Worm (Caenorhabditis elegans): ENCODE results near the gene T12D8.10.

The T12D8.10 gene

DNA sequence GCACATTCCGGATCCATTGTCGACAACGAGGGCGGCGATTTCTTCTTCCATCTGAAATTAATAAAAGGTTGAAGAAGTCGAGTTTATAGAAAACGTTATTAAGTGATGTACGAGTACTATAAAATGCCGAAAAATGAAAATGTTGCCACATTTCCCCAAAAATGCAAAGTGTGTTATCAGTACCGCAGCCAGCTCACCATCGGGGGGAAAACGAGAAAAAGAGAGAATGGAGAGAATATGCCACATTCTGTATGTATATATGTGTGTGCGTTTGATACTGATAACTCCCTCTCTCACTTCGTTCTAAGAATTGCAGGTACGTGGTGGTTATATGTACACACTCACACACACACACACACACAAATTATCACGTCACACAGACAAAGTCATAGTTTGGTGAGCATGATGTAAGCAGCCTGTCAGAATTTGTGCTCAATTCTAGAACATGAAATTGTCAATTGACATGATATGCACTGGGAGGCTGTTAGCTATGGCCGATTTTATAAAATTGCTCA is 36.1 kb downstream of the T12D8.10 start, which contains the start of gene act-5:
Gene act-5, minus strand, starts transcription at position 51 of the 515 bp plus-strand sequence.
- TF ChIP-seq Y56A3A.18 (GFP tag; IDR thresholded peaks at IDR 0.05), result no peak
- TF ChIP-seq attf-3 (GFP tag; conservative IDR thresholded peaks at IDR 0.05), result no peak
- peak; percentile 17 for TF ChIP-seq unc-62 (GFP tag; optimal IDR thresholded peaks at IDR 0.05)
- peak; percentile 4 for TF ChIP-seq ztf-22 (GFP tag; optimal IDR thresholded peaks at IDR 0.05)
- peak; percentile 11 to 82 for TF ChIP-seq let-607 (tag; optimal IDR thresholded peaks at IDR 0.05)
- TF ChIP-seq sdz-38 (tag; optimal IDR thresholded peaks at IDR 0.05), result no peak
- TF ChIP-seq nhr-80 (tag; optimal IDR thresholded peaks at IDR 0.05), result peak; percentile 87
- peak; percentile 53 for TF ChIP-seq ets-4 (GFP tag; optimal IDR thresholded peaks at IDR 0.05)
- no peak for TF ChIP-seq cebp-1 (GFP tag; IDR thresholded peaks at IDR 0.05)
- TF ChIP-seq cebp-1 (tag; optimal IDR thresholded peaks at IDR 0.05), result peak; percentile 5
- peak; percentile 77 for TF ChIP-seq atf-7 (tag; optimal IDR thresholded peaks at IDR 0.05)
- peak; percentile 24 for TF ChIP-seq madf-10 (tag; optimal IDR thresholded peaks at IDR 0.05)
- peak; percentile 38 for TF ChIP-seq F23B12.7 (tag; optimal IDR thresholded peaks at IDR 0.05; ENCODE audit: insufficient read depth)
- peak; percentile 35 for TF ChIP-seq tbp1 (GFP tag; optimal IDR thresholded peaks at IDR 0.05)
- TF ChIP-seq dox-1 (GFP tag; IDR thresholded peaks at IDR 0.05), result 0 out of 2 replicates have a peak, but pooled peaks have one; percentile 9

- no peak for TF ChIP-seq ccch-3 (GFP tag; optimal IDR thresholded peaks at IDR 0.05)
- no peak for TF ChIP-seq Y95B8A.8 (GFP tag; IDR thresholded peaks at IDR 0.05)
- TF ChIP-seq atf-7 (tag; optimal IDR thresholded peaks at IDR 0.05), result no peak
- no peak for TF ChIP-seq unc-130 (GFP tag; optimal IDR thresholded peaks at IDR 0.05)
- no peak for TF ChIP-seq madf-10 (tag; optimal IDR thresholded peaks at IDR 0.05)
- no peak for TF ChIP-seq ceh-100 (GFP tag; IDR thresholded peaks at IDR 0.05)
- no peak for TF ChIP-seq die-1 (tag; optimal IDR thresholded peaks at IDR 0.05)
- TF ChIP-seq tbx-9 (tag; optimal IDR thresholded peaks at IDR 0.05; ENCODE audit: borderline replicate concordance), result no peak
- TF ChIP-seq madf-3 (GFP tag; IDR thresholded peaks at IDR 0.05), result no peak
- 0 out of 2 replicates have a peak, but pooled peaks have one; percentile 36 for TF ChIP-seq cebp-2 (GFP tag; IDR thresholded peaks at IDR 0.05)
- TF ChIP-seq hmg-1.2 (GFP tag; IDR thresholded peaks at IDR 0.05), result no peak
- no peak for TF ChIP-seq F57C9.4 (tag; optimal IDR thresholded peaks at IDR 0.05)
- no peak for TF ChIP-seq ztf-6 (GFP tag; IDR thresholded peaks at IDR 0.05)
- peak; percentile 64; the same call in 1 of the 2 replicates for TF ChIP-seq egrh-3 (GFP tag; IDR thresholded peaks at IDR 0.05)
- TF ChIP-seq rpc-1 (optimal IDR thresholded peaks at IDR 0.05), result no peak
- no peak for TF ChIP-seq rpc-1 (tag; optimal IDR thresholded peaks at IDR 0.05)
- TF ChIP-seq ZK185.1 (tag; optimal IDR thresholded peaks at IDR 0.05; ENCODE audit: poor library complexity, severe bottlenecking), result no peak
- TF ChIP-seq unc-62 (GFP tag; optimal IDR thresholded peaks at IDR 0.05), result no peak
- TF ChIP-seq Y79H2A.3 (GFP tag; conservative IDR thresholded peaks at IDR 0.05), result no peak
- no peak for TF ChIP-seq attf-6 (GFP tag; IDR thresholded peaks at IDR 0.05)
- TF ChIP-seq zfh-2 (GFP tag; conservative IDR thresholded peaks at IDR 0.05), result peak; percentile 85
Measured at ce11 chrIII:13604834-13605233, 37.3 kb downstream of the T12D8.10 start.

DNA sequence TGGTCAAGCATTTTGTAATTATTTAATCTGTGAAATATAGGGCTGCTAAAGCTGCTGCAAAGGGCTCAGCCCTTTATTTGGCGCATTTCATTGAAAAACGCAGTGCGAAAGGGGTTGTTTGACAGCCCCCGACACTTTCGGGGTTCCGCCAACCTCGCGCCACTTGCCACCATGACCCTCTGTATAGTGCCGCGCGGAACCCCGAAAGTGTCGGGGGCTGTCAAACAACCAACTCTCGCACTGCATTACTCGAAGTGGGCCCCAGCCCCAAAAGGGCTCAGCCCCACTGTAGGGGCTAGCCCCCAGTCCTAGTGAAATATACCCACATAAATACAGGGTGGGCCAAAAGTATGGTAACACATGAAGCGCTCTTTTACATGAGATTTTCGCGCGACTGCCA is 41.9 kb downstream of the T12D8.10 start:
- TF ChIP-seq let-607 (tag; optimal IDR thresholded peaks at IDR 0.05) (no peak), ceh-100 (GFP tag; IDR thresholded peaks at IDR 0.05) (no peak), cebp-1 (GFP tag; IDR thresholded peaks at IDR 0.05) (no peak), cebp-1 (tag; optimal IDR thresholded peaks at IDR 0.05) (no peak), snpc-4 (GFP tag; optimal IDR thresholded peaks at IDR 0.05) (no peak), snpc-4 (tag; optimal IDR thresholded peaks at IDR 0.05) (peak in 2 of 4 experiments; percentile 36 to 84), B0336.3 (GFP tag; IDR thresholded peaks at IDR 0.05) (no peak), fkh-3 (tag; optimal IDR thresholded peaks at IDR 0.05) (no peak), snpc-1.1 (tag; optimal IDR thresholded peaks at IDR 0.05; ENCODE audit: insufficient read depth) (peak; percentile 24), K11D2.4 (GFP tag; IDR thresholded peaks at IDR 0.05) (no peak), dox-1 (GFP tag; IDR thresholded peaks at IDR 0.05) (no peak), pbrm-1 (GFP tag; IDR thresholded peaks at IDR 0.05) (0 out of 2 replicates have a peak, but pooled peaks have one; percentile 18), hlh-26 (GFP tag; conservative IDR thresholded peaks at IDR 0.05) (no peak)

All from whole organism, young adult.